Fruit fly (Drosophila melanogaster): Measurements from ENCODE around the gene MICU1.

MICU1 gene

dm6 chr2L:7188530-7188996 is 6.5 kb downstream of the MICU1 start (continued):
- TF ChIP-seq CG10431 (GFP tag; optimal IDR thresholded peaks at IDR 0.05) (peak; percentile 91), ssp (GFP tag; IDR thresholded peaks at IDR 0.05) (peak; percentile 93), CG7928 (GFP tag; optimal IDR thresholded peaks at IDR 0.05) (peak; percentile 77), CG10565 (GFP tag; optimal IDR thresholded peaks at IDR 0.05) (peak; percentile 76), CG11504 (tag; optimal IDR thresholded peaks at IDR 0.05) (peak; percentile 97), phol (tag; optimal IDR thresholded peaks at IDR 0.05) (peak; percentile 97), HmgZ (tag; optimal IDR thresholded peaks at IDR 0.05) (peak; percentile 98), fu2 (GFP tag; optimal IDR thresholded peaks at IDR 0.05) (peak; percentile 94), Max (GFP tag; optimal IDR thresholded peaks at IDR 0.05) (peak; percentile 97), CoRest (tag; optimal IDR thresholded peaks at IDR 0.05) (peak; percentile 99), Atf-2 (GFP tag; optimal IDR thresholded peaks at IDR 0.05) (peak; percentile 91), Vsx1 (GFP tag; optimal IDR thresholded peaks at IDR 0.05) (peak; percentile 93), gem (tag; optimal IDR thresholded peaks at IDR 0.05) (peak; percentile 99), CG8478 (optimal IDR thresholded peaks at IDR 0.05) (no peak), ftz-f1 (GFP tag; optimal IDR thresholded peaks at IDR 0.05) (peak; percentile 88), ci (GFP tag; IDR thresholded peaks at IDR 0.05) (peak; percentile 98), zen (tag; optimal IDR thresholded peaks at IDR 0.05) (peak; percentile 92), Atf6 (GFP tag; IDR thresholded peaks at IDR 0.05) (peak; percentile 98), CG4854 (GFP tag; optimal IDR thresholded peaks at IDR 0.05) (peak; percentile 94), Gsc (GFP tag; IDR thresholded peaks at IDR 0.05) (peak; percentile 96), CG1024 (GFP tag; IDR thresholded peaks at IDR 0.05) (peak; percentile 91), Dek (tag; optimal IDR thresholded peaks at IDR 0.05) (peak; percentile 97), CG6683 (GFP tag; optimal IDR thresholded peaks at IDR 0.05) (peak; percentile 96), wek (GFP tag; optimal IDR thresholded peaks at IDR 0.05) (peak; percentile 86), CG12104 (GFP tag; optimal IDR thresholded peaks at IDR 0.05) (peak; percentile 97), Sin3A (optimal IDR thresholded peaks at IDR 0.05) (no peak), CG12659 (GFP tag; optimal IDR thresholded peaks at IDR 0.05) (peak; percentile 99), row (GFP tag; IDR thresholded peaks at IDR 0.05) (peak; percentile 99), ac (GFP tag; optimal IDR thresholded peaks at IDR 0.05) (peak; percentile 84), CG9817 (tag; optimal IDR thresholded peaks at IDR 0.05) (peak; percentile 98), CG7357 (GFP tag; IDR thresholded peaks at IDR 0.05) (peak; percentile 94), CG7372 (GFP tag; IDR thresholded peaks at IDR 0.05) (peak; percentile 98), Mad (GFP tag; optimal IDR thresholded peaks at IDR 0.05) (peak; percentile 97), ara (GFP tag; IDR thresholded peaks at IDR 0.05) (peak; percentile 98), Fer3 (tag; optimal IDR thresholded peaks at IDR 0.05) (peak; percentile 97), shn (GFP tag; optimal IDR thresholded peaks at IDR 0.05) (peak; percentile 96), sens-2 (GFP tag; IDR thresholded peaks at IDR 0.05) (peak; percentile 93), CG15696 (tag; optimal IDR thresholded peaks at IDR 0.05) (peak; percentile 91), CG6175 (GFP tag; IDR thresholded peaks at IDR 0.05) (peak; percentile 94), BtbVII (GFP tag; optimal IDR thresholded peaks at IDR 0.05) (peak; percentile 97), gfzf (GFP tag; optimal IDR thresholded peaks at IDR 0.05) (no peak), hbn (GFP tag; IDR thresholded peaks at IDR 0.05; ENCODE audit: partially characterized antibody) (no peak; the same call in 1 of the 2 replicates), Mes4 (GFP tag; optimal IDR thresholded peaks at IDR 0.05) (peak; percentile 94), CG12744 (GFP tag; optimal IDR thresholded peaks at IDR 0.05) (peak; percentile 97), TFAM (GFP tag; optimal IDR thresholded peaks at IDR 0.05) (peak; percentile 87), Gug (GFP tag; IDR thresholded peaks at IDR 0.05) (peak; percentile 98; the same call in 3 of the 4 replicates), CG11456 (GFP tag; IDR thresholded peaks at IDR 0.05) (peak; percentile 97), HLH4C (GFP tag; IDR thresholded peaks at IDR 0.05; ENCODE audit: partially characterized antibody) (peak; percentile 22; the same call in 1 of the 3 replicates), CG30020 (tag; optimal IDR thresholded peaks at IDR 0.05) (peak; percentile 84), CG7839 (tag; optimal IDR thresholded peaks at IDR 0.05) (peak; percentile 99), vnd (GFP tag; IDR thresholded peaks at IDR 0.05; ENCODE audit: partially characterized antibody) (no peak)
